Worm (Caenorhabditis elegans) whole organism, L3 larva: ENCODE measurements around the gene D1025.10.

Experiments
- ZK546.5 ChIP-seq: sonication (generic microtip); optimal IDR thresholded peaks from 2 replicates; lab custom pipeline; 2017; ENCODE audit warnings: missing biosample characterization, missing genetic modification characterization
- daf-12 ChIP-seq: fragments of 150-350 bp; optimal IDR thresholded peaks from 2 replicates; lab custom pipeline; 2014; ENCODE audit warnings: missing biosample characterization, missing genetic modification reagents, missing genetic modification characterization
- fos-1 ChIP-seq: fragments of 150-350 bp; optimal IDR thresholded peaks from 2 replicates; lab custom pipeline; 2014; ENCODE audit warnings: missing biosample characterization, missing genetic modification characterization
- hmg-11 ChIP-seq: sonication (generic microtip); optimal IDR thresholded peaks from 2 replicates; lab custom pipeline; 2016; ENCODE audit warnings: missing genetic modification characterization, missing compliant biosample characterization
- lin-39 ChIP-seq: fragments of 150-350 bp; optimal IDR thresholded peaks from 2 replicates; lab custom pipeline; 2018; ENCODE audit warnings: missing biosample characterization, missing genetic modification reagents, missing genetic modification characterization
- nfya-1 ChIP-seq: sonication (generic microtip); optimal IDR thresholded peaks from 2 replicates; lab custom pipeline; 2017; ENCODE audit warnings: missing genetic modification characterization, mild to moderate bottlenecking, missing compliant biosample characterization, antibody characterized with exemption, moderate library complexity; ENCODE audit not compliant: insufficient read depth
- nhr-11 ChIP-seq: fragments of 150-350 bp; optimal IDR thresholded peaks from 2 replicates; lab custom pipeline; 2014; ENCODE audit warnings: missing biosample characterization, missing genetic modification characterization
- nhr-23 ChIP-seq: fragments of 150-350 bp; optimal IDR thresholded peaks from 2 replicates; lab custom pipeline; 2014; ENCODE audit warnings: missing biosample characterization, missing genetic modification reagents, missing genetic modification characterization
- nhr-237 ChIP-seq: fragments of 150-350 bp; optimal IDR thresholded peaks from 2 replicates; lab custom pipeline; 2014; ENCODE audit warnings: missing biosample characterization, missing genetic modification characterization
- nhr-76 ChIP-seq: fragments of 150-350 bp; sonication (generic microtip); optimal IDR thresholded peaks from 5 replicates; lab custom pipeline; 2014; ENCODE audit warnings: missing biosample characterization, missing genetic modification characterization
- nhr-77 ChIP-seq: fragments of 150-350 bp; optimal IDR thresholded peaks from 2 replicates; lab custom pipeline; 2014; ENCODE audit warnings: missing biosample characterization, missing genetic modification characterization
- skn-1 ChIP-seq: fragments of 150-350 bp; optimal IDR thresholded peaks from 2 replicates; lab custom pipeline; 2014; ENCODE audit warnings: missing biosample characterization, missing genetic modification characterization
- zag-1 ChIP-seq: fragments of 150-350 bp; optimal IDR thresholded peaks from 2 replicates; lab custom pipeline; 2014; ENCODE audit warnings: missing biosample characterization, missing genetic modification characterization

DNA sequence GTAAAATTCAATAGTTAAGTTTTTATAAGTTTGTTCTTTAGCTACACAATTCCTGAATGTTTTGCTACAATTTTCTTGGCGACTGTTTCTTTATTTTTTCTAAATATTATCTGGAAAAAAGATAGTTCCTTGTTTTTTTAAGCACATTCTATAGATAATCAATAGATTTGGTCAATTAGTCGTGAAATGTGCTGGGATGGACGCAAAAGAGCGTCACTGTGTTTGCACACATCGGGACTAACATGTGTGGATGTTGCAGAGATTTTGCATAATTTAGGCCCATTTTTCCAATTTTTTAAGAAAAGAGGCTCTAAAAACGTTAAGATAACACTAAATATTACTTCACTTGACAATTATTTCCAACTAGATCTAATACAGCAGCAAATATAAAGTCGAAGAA, 3.2 kb upstream of the D1025.10 start:
- TF ChIP-seq nfya-1: peak; percentile 4
- TF ChIP-seq nhr-11 (tag; lab: Kevin White, UChicago): no peak
- peak; percentile 37 for TF ChIP-seq lin-39
- TF ChIP-seq ZK546.5 (tag; lab: Kevin White, UChicago): no peak
- no peak for TF ChIP-seq zag-1 (tag; lab: Kevin White, UChicago)
- TF ChIP-seq nhr-76 (tag; lab: Kevin White, UChicago): no peak
- no peak for TF ChIP-seq hmg-11 (tag; lab: Kevin White, UChicago)
- no peak for TF ChIP-seq nhr-77 (tag; lab: Kevin White, UChicago)
- TF ChIP-seq nhr-237: no peak
- TF ChIP-seq daf-12 (tag; lab: Kevin White, UChicago): no peak
- no peak for TF ChIP-seq fos-1 (tag; lab: Kevin White, UChicago)
- no peak for TF ChIP-seq skn-1 (tag; lab: Kevin White, UChicago)
- no peak for TF ChIP-seq nhr-23
